Worm (Caenorhabditis elegans) whole organism, L1 larva: ENCODE results near the gene set-9.

Experiments used
- F16B12.6 ChIP-seq: fragments of 150-350 bp; optimal IDR thresholded peaks from 2 replicates; lab custom pipeline; 2014; ENCODE audit warnings: missing biosample characterization, missing genetic modification characterization
- Y116A8C.19 ChIP-seq: sonication (generic microtip); optimal IDR thresholded peaks from 2 replicates; lab custom pipeline; 2016; ENCODE audit warnings: missing compliant biosample characterization, missing genetic modification characterization, borderline replicate concordance
- alr-1 ChIP-seq: fragments of 200-800 bp; sonication (Bioruptor generic); optimal IDR thresholded peaks from 2 replicates; lab custom pipeline; 2018; ENCODE audit warnings: borderline replicate concordance, mild to moderate bottlenecking, missing genetic modification characterization, missing compliant biosample characterization
- aly-2 ChIP-seq: fragments of 150-350 bp; optimal IDR thresholded peaks from 2 replicates; lab custom pipeline; 2014; ENCODE audit warnings: missing biosample characterization, missing genetic modification characterization
- ama-1 ChIP-seq: fragments of 150-350 bp; optimal IDR thresholded peaks from 2 replicates; lab custom pipeline; 2014
- blmp-1 ChIP-seq: fragments of 150-350 bp; optimal IDR thresholded peaks from 2 replicates; lab custom pipeline; 2014; ENCODE audit warnings: missing biosample characterization, missing genetic modification characterization
- ceh-8 ChIP-seq: fragments of 200-800 bp; sonication (Bioruptor generic); optimal IDR thresholded peaks from 2 replicates; lab custom pipeline; 2018; ENCODE audit warnings: mild to moderate bottlenecking, missing genetic modification characterization, moderate library complexity, missing compliant biosample characterization
- ceh-82 ChIP-seq, 3 experiments: fragments of 150-350 bp in 1 of 3; sonication (generic microtip) in 2 of 3; optimal IDR thresholded peaks; 2 replicates each; lab custom pipeline; 2014 to 2017; ENCODE audit warnings: missing biosample characterization in 3 of 3, missing genetic modification characterization in 3 of 3
- dsc-1 ChIP-seq: sonication (generic microtip); optimal IDR thresholded peaks from 2 replicates; lab custom pipeline; 2016; ENCODE audit warnings: mild to moderate bottlenecking, missing genetic modification characterization, missing compliant biosample characterization
- efl-1 ChIP-seq, 4 experiments: fragments of 150-350 bp; optimal IDR thresholded peaks in 3 of 4; peaks in 1 of 4; 1 replicate in 1 of 4; 2 replicates in 3 of 4; lab custom pipeline; 2014; ENCODE audit warnings: missing biosample characterization in 2 of 4, missing genetic modification characterization in 2 of 4, missing genetic modification reagents in 2 of 4
- efl-3 ChIP-seq: fragments of 200-800 bp; sonication (Bioruptor generic); optimal IDR thresholded peaks from 2 replicates; lab custom pipeline; 2018; ENCODE audit warnings: mild to moderate bottlenecking, missing genetic modification characterization, missing compliant biosample characterization
- egl-13 ChIP-seq: sonication (generic microtip); optimal IDR thresholded peaks from 2 replicates; lab custom pipeline; 2016; ENCODE audit warnings: missing genotype, missing genetic modification reagents, missing genetic modification characterization, missing compliant biosample characterization
- egl-27 ChIP-seq, 2 experiments: fragments of 150-350 bp in 1 of 2; sonication (generic microtip); optimal IDR thresholded peaks; 3 replicates each; lab custom pipeline; 2017 to 2018; ENCODE audit warnings: missing biosample characterization in 2 of 2, missing genetic modification characterization in 2 of 2, missing genetic modification reagents in 2 of 2
- ets-5 ChIP-seq: fragments of 200-800 bp; sonication (Bioruptor generic); IDR thresholded peaks from 2 replicates; pipeline ENCODE4 v1.3.6; 2022; ENCODE audit warnings: missing genetic modification characterization, missing compliant biosample characterization
- fkh-10 ChIP-seq: sonication (generic microtip); optimal IDR thresholded peaks from 2 replicates; lab custom pipeline; 2017; ENCODE audit warnings: missing biosample characterization, missing genetic modification reagents, missing genetic modification characterization
- fkh-4 ChIP-seq: sonication (generic microtip); optimal IDR thresholded peaks from 2 replicates; lab custom pipeline; 2016; ENCODE audit warnings: missing compliant biosample characterization, missing genetic modification characterization, borderline replicate concordance
- fkh-8 ChIP-seq: sonication (generic microtip); optimal IDR thresholded peaks from 2 replicates; lab custom pipeline; 2016; ENCODE audit warnings: mild to moderate bottlenecking, missing genetic modification characterization, missing compliant biosample characterization
- fos-1 ChIP-seq: fragments of 150-350 bp; optimal IDR thresholded peaks from 2 replicates; lab custom pipeline; 2014; ENCODE audit warnings: missing biosample characterization, missing genetic modification characterization
- hlh-17 ChIP-seq: fragments of 200-800 bp; sonication (Bioruptor generic); optimal IDR thresholded peaks from 2 replicates; lab custom pipeline; 2018; ENCODE audit warnings: missing genetic modification characterization, mild to moderate bottlenecking, missing compliant biosample characterization, moderate library complexity, borderline replicate concordance
- hlh-4 ChIP-seq: sonication (generic microtip); optimal IDR thresholded peaks from 2 replicates; lab custom pipeline; 2016; ENCODE audit warnings: mild to moderate bottlenecking, missing genetic modification characterization, missing compliant biosample characterization
- hpl-2 ChIP-seq: fragments of 150-350 bp; optimal IDR thresholded peaks from 2 replicates; lab custom pipeline; 2014; ENCODE audit warnings: missing biosample characterization, missing genetic modification reagents, missing genetic modification characterization
- irx-1 ChIP-seq: sonication (generic microtip); optimal IDR thresholded peaks from 2 replicates; lab custom pipeline; 2016; ENCODE audit warnings: missing genetic modification characterization, missing compliant biosample characterization
- isw-1 ChIP-seq: fragments of 200-800 bp; sonication (Bioruptor generic); IDR thresholded peaks from 2 replicates; pipeline ENCODE4 v1.3.6; 2022; ENCODE audit warnings: missing genetic modification characterization, missing compliant biosample characterization
- lin-13 ChIP-seq: fragments of 150-350 bp; optimal IDR thresholded peaks from 2 replicates; lab custom pipeline; 2014; ENCODE audit warnings: missing biosample characterization, missing genetic modification reagents, missing genetic modification characterization
- lin-14 ChIP-seq: fragments of 200-800 bp; sonication (Bioruptor generic); optimal IDR thresholded peaks from 2 replicates; lab custom pipeline; 2018; ENCODE audit warnings: mild to moderate bottlenecking, missing genetic modification characterization, moderate library complexity, missing compliant biosample characterization
- lin-15B ChIP-seq: fragments of 150-350 bp; sonication (generic microtip); optimal IDR thresholded peaks from 3 replicates; lab custom pipeline; 2014; ENCODE audit warnings: missing biosample characterization, missing genetic modification characterization
- lin-35 ChIP-seq, 2 experiments: fragments of 150-350 bp; optimal IDR thresholded peaks; 2 replicates each; lab custom pipeline; 2014; ENCODE audit warnings: missing biosample characterization in 2 of 2, missing genetic modification characterization in 2 of 2, missing genetic modification reagents in 2 of 2
- lin-39 ChIP-seq: fragments of 150-350 bp; optimal IDR thresholded peaks from 2 replicates; lab custom pipeline; 2014; ENCODE audit warnings: missing biosample characterization, missing genetic modification reagents, missing genetic modification characterization
- lsy-2 ChIP-seq, 2 experiments: fragments of 150-350 bp; optimal IDR thresholded peaks; 2 replicates each; lab custom pipeline; 2014; ENCODE audit warnings: missing biosample characterization in 2 of 2, missing genetic modification characterization in 2 of 2
- mef-2 ChIP-seq: fragments of 150-350 bp; optimal IDR thresholded peaks from 2 replicates; lab custom pipeline; 2014; ENCODE audit warnings: missing biosample characterization, missing genetic modification characterization
- mep-1 ChIP-seq: fragments of 150-350 bp; optimal IDR thresholded peaks from 2 replicates; lab custom pipeline; 2014; ENCODE audit warnings: missing biosample characterization, missing genetic modification characterization
- nhr-12 ChIP-seq: sonication (generic microtip); optimal IDR thresholded peaks from 2 replicates; lab custom pipeline; 2017; ENCODE audit warnings: missing biosample characterization, missing genetic modification characterization
- nhr-19 ChIP-seq: fragments of 200-800 bp; sonication (Bioruptor generic); conservative IDR thresholded peaks from 2 replicates; pipeline ENCODE4 v1.3.6; 2022; ENCODE audit warnings: missing genetic modification characterization, missing compliant biosample characterization
- nhr-20 ChIP-seq: sonication (generic microtip); optimal IDR thresholded peaks from 2 replicates; lab custom pipeline; 2016; ENCODE audit warnings: mild to moderate bottlenecking, missing genetic modification characterization, missing compliant biosample characterization
- nhr-76 ChIP-seq: sonication (generic microtip); optimal IDR thresholded peaks from 2 replicates; lab custom pipeline; 2017; ENCODE audit warnings: missing biosample characterization, missing genetic modification characterization
- nhr-77 ChIP-seq: fragments of 150-350 bp; optimal IDR thresholded peaks from 2 replicates; lab custom pipeline; 2014; ENCODE audit warnings: missing biosample characterization, missing genetic modification characterization
- nhr-85 ChIP-seq: sonication (generic microtip); peaks from one replicate; lab custom pipeline; 2016; ENCODE audit warnings: missing genetic modification characterization, inconsistent platforms, missing compliant biosample characterization
- nhr-90 ChIP-seq: sonication (generic microtip); optimal IDR thresholded peaks from 2 replicates; lab custom pipeline; 2016; ENCODE audit warnings: mild to moderate bottlenecking, missing genetic modification characterization, missing compliant biosample characterization; ENCODE audit not compliant: poor library complexity
- pag-3 ChIP-seq: sonication (generic microtip); optimal IDR thresholded peaks from 2 replicates; lab custom pipeline; 2017; ENCODE audit warnings: missing genetic modification characterization, mild to moderate bottlenecking, missing compliant biosample characterization, antibody characterized with exemption, borderline replicate concordance; ENCODE audit not compliant: insufficient read depth
- pqm-1 ChIP-seq: sonication (generic microtip); optimal IDR thresholded peaks from 3 replicates; lab custom pipeline; 2017; ENCODE audit warnings: missing biosample characterization, missing genetic modification characterization
- snpc-4 ChIP-seq: fragments of 150-350 bp; optimal IDR thresholded peaks from 2 replicates; lab custom pipeline; 2014; ENCODE audit warnings: missing biosample characterization, missing genetic modification characterization
- snu-23 ChIP-seq: sonication (generic microtip); optimal IDR thresholded peaks from 2 replicates; lab custom pipeline; 2016; ENCODE audit warnings: missing genetic modification characterization, missing compliant biosample characterization
- sox-4 ChIP-seq: sonication (generic microtip); optimal IDR thresholded peaks from 2 replicates; lab custom pipeline; 2016; ENCODE audit warnings: missing genetic modification characterization, missing compliant biosample characterization
- sptf-1 ChIP-seq: fragments of 150-350 bp; optimal IDR thresholded peaks from 2 replicates; lab custom pipeline; 2014; ENCODE audit warnings: missing biosample characterization, missing genetic modification characterization
- sup-37 ChIP-seq: fragments of 200-800 bp; sonication (Bioruptor generic); optimal IDR thresholded peaks from 2 replicates; lab custom pipeline; 2018; ENCODE audit warnings: mild to moderate bottlenecking, missing genetic modification characterization, missing compliant biosample characterization
- swsn-7 ChIP-seq: sonication (generic microtip); optimal IDR thresholded peaks from 2 replicates; lab custom pipeline; 2016; ENCODE audit warnings: missing genetic modification characterization, missing compliant biosample characterization
- unc-130 ChIP-seq: fragments of 150-350 bp; optimal IDR thresholded peaks from 2 replicates; lab custom pipeline; 2017; ENCODE audit warnings: missing biosample characterization, missing genetic modification characterization, inconsistent platforms
- unc-30 ChIP-seq: sonication (generic microtip); optimal IDR thresholded peaks from 2 replicates; lab custom pipeline; 2017; ENCODE audit warnings: missing biosample characterization, missing genetic modification characterization
- unc-98 ChIP-seq: fragments of 200-800 bp; sonication (Bioruptor generic); IDR thresholded peaks from 2 replicates; pipeline ENCODE4 v1.3.6; 2022; ENCODE audit warnings: missing genetic modification characterization, missing compliant biosample characterization
- vab-15 ChIP-seq: sonication (generic microtip); optimal IDR thresholded peaks from 2 replicates; lab custom pipeline; 2017; ENCODE audit warnings: missing genotype, mild to moderate bottlenecking, missing genetic modification characterization, missing compliant biosample characterization
- zip-4 ChIP-seq: fragments of 200-800 bp; sonication (Bioruptor generic); optimal IDR thresholded peaks from 2 replicates; lab custom pipeline; 2018; ENCODE audit warnings: mild to moderate bottlenecking, missing genetic modification characterization, moderate library complexity, missing compliant biosample characterization
- ztf-11 ChIP-seq, 2 experiments: sonication (generic microtip); optimal IDR thresholded peaks; 2 replicates each; lab custom pipeline; 2016 to 2017; ENCODE audit warnings: missing genetic modification characterization in 2 of 2, missing biosample characterization in 1 of 2, missing compliant biosample characterization in 1 of 2
- ztf-4 ChIP-seq: fragments of 150-350 bp; optimal IDR thresholded peaks from 2 replicates; lab custom pipeline; 2014; ENCODE audit warnings: missing biosample characterization, missing genetic modification characterization

The set-9 gene

DNA sequence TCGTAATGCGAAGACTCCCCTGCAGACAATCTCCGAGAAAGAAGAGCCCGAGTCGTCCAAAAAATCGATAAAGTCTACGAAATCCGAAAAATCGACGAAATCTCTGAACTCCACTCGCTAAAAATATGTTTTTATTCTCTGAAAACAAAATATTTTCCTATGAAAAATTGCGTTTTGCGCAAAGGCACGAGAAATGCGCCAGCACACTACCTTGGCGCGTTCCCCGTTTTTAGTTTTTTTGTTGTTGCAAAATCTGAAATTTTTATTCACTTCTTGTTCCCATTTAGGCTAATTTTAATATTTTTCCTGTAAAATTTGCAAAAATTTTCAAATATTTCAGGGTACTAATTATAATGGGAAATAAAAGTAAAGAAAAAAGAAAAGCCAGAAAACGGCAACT, 52.8 kb downstream of the set-9 start, which contains the start of gene F55F10.1 (continued):
- TF ChIP-seq lin-13 (GFP tag; lab: Kevin White, UChicago) (peak; percentile 15), efl-1 (optimal IDR thresholded peaks at IDR 0.05; lab: Kevin White, UChicago) (peak; percentile 77 to 87), efl-1 (GFP tag; optimal IDR thresholded peaks at IDR 0.05 in 1 of 2; lab: Kevin White, UChicago) (peak; percentile 85 to 98), pqm-1 (no peak), unc-98 (GFP tag; lab: Robert Waterston, UW) (no peak), dsc-1 (tag; lab: Kevin White, UChicago) (no peak), ztf-4 (tag; lab: Kevin White, UChicago) (no peak), fkh-10 (GFP tag; lab: Kevin White, UChicago) (no peak), nhr-76 (tag; lab: Kevin White, UChicago) (no peak), egl-27 (tag; optimal IDR thresholded peaks at IDR 0.05; lab: Kevin White, UChicago) (no peak), efl-3 (GFP tag; lab: Kevin White, UChicago) (no peak), lsy-2 (tag; optimal IDR thresholded peaks at IDR 0.05; lab: Kevin White, UChicago) (peak; percentile 85 to 86), aly-2 (tag; lab: Kevin White, UChicago) (peak; percentile 11), snu-23 (GFP tag; lab: Kevin White, UChicago) (peak; percentile 84), egl-13 (tag; lab: Kevin White, UChicago) (peak; percentile 17), swsn-7 (peak; percentile 80), lin-14 (no peak), pag-3 (no peak), isw-1 (GFP tag; lab: Robert Waterston, UW) (peak; percentile 64), ceh-8 (GFP tag; lab: Kevin White, UChicago) (no peak), zip-4 (GFP tag; lab: Kevin White, UChicago) (peak; percentile 46), sup-37 (GFP tag; lab: Kevin White, UChicago) (no peak), lin-35 (GFP tag; optimal IDR thresholded peaks at IDR 0.05; lab: Kevin White, UChicago) (peak; percentile 81 to 85), ceh-82 (tag; optimal IDR thresholded peaks at IDR 0.05; lab: Kevin White, UChicago) (peak; percentile 50 to 78 (median 72)), hlh-17 (GFP tag; lab: Kevin White, UChicago) (no peak), snpc-4 (tag; lab: Kevin White, UChicago) (peak; percentile 56), lin-15B (tag; lab: Kevin White, UChicago) (peak; percentile 8), sptf-1 (no peak), F16B12.6 (tag; lab: Kevin White, UChicago) (peak; percentile 47), fos-1 (tag; lab: Kevin White, UChicago) (no peak), nhr-85 (tag; lab: Kevin White, UChicago) (peak; percentile 84), mep-1 (tag; lab: Kevin White, UChicago) (peak; percentile 92), hpl-2 (GFP tag; lab: Kevin White, UChicago) (no peak), sox-4 (peak; percentile 59), blmp-1 (no peak), ztf-11 (tag; optimal IDR thresholded peaks at IDR 0.05; lab: Kevin White, UChicago) (no peak), alr-1 (tag; lab: Kevin White, UChicago) (no peak), unc-30 (tag; lab: Kevin White, UChicago) (no peak), irx-1 (peak; percentile 53), nhr-20 (tag; lab: Kevin White, UChicago) (peak; percentile 66), nhr-77 (tag; lab: Kevin White, UChicago) (no peak), ets-5 (GFP tag; lab: Robert Waterston, UW) (no peak), lin-39 (tag; lab: Kevin White, UChicago) (peak; percentile 63), fkh-4 (no peak), ama-1 (lab: Kevin White, UChicago) (no peak), hlh-4 (tag; lab: Kevin White, UChicago) (no peak), fkh-8 (tag; lab: Kevin White, UChicago) (peak; percentile 27), vab-15 (tag; lab: Kevin White, UChicago) (no peak), nhr-19 (GFP tag; lab: Robert Waterston, UW) (peak; percentile 65), mef-2 (no peak), nhr-12 (tag; lab: Kevin White, UChicago) (no peak), unc-130 (peak; percentile 80), nhr-90 (tag; lab: Kevin White, UChicago) (peak; percentile 61), Y116A8C.19 (tag; lab: Kevin White, UChicago) (no peak)
